Worm (Caenorhabditis elegans) whole organism, L2 larva: ENCODE data around the gene pqn-25.

Source experiments
- C34F6.9 ChIP-seq: fragments of 150-350 bp; optimal IDR thresholded peaks from 2 replicates; lab custom pipeline; 2014; ENCODE audit warnings: missing biosample characterization, missing genetic modification characterization
- F13H6.1 ChIP-seq: sonication (generic microtip); optimal IDR thresholded peaks from 2 replicates; lab custom pipeline; 2016; ENCODE audit warnings: missing genetic modification characterization, missing compliant biosample characterization
- Y55F3AM.14 ChIP-seq: fragments of 200-800 bp; sonication (Bioruptor generic); optimal IDR thresholded peaks from 2 replicates; lab custom pipeline; 2018; ENCODE audit warnings: mild to moderate bottlenecking, missing genetic modification characterization, missing compliant biosample characterization
- alr-1 ChIP-seq: fragments of 150-350 bp; optimal IDR thresholded peaks from 2 replicates; lab custom pipeline; 2014; ENCODE audit warnings: missing biosample characterization, missing genetic modification characterization
- aly-2 ChIP-seq: fragments of 150-350 bp; optimal IDR thresholded peaks from 2 replicates; lab custom pipeline; 2014; ENCODE audit warnings: missing biosample characterization, missing genetic modification characterization
- ama-1 ChIP-seq: fragments of 150-350 bp; optimal IDR thresholded peaks from 2 replicates; lab custom pipeline; 2018; ENCODE audit warnings: inconsistent platforms
- blmp-1 ChIP-seq: sonication (generic microtip); optimal IDR thresholded peaks from 2 replicates; lab custom pipeline; 2017; ENCODE audit warnings: missing genetic modification characterization, mild to moderate bottlenecking, missing compliant biosample characterization, antibody characterized with exemption, moderate library complexity; ENCODE audit not compliant: insufficient read depth
- ceh-16 ChIP-seq: fragments of 150-350 bp; optimal IDR thresholded peaks from 2 replicates; lab custom pipeline; 2014; ENCODE audit warnings: missing biosample characterization, missing genetic modification characterization
- crh-2 ChIP-seq: sonication (generic microtip); optimal IDR thresholded peaks from 2 replicates; lab custom pipeline; 2017; ENCODE audit warnings: missing biosample characterization, missing genetic modification characterization
- dmd-4 ChIP-seq: sonication (generic microtip); optimal IDR thresholded peaks from 2 replicates; lab custom pipeline; 2017; ENCODE audit warnings: missing biosample characterization, missing genetic modification characterization
- egl-27 ChIP-seq: sonication (generic microtip); optimal IDR thresholded peaks from 3 replicates; lab custom pipeline; 2017; ENCODE audit warnings: missing biosample characterization, missing genetic modification reagents, missing genetic modification characterization
- elt-1 ChIP-seq: fragments of 150-350 bp; optimal IDR thresholded peaks from 2 replicates; lab custom pipeline; 2014; ENCODE audit warnings: missing biosample characterization, missing genetic modification characterization
- elt-3 ChIP-seq: sonication (generic microtip); optimal IDR thresholded peaks from 2 replicates; lab custom pipeline; 2017; ENCODE audit warnings: missing biosample characterization, missing genetic modification characterization
- fos-1 ChIP-seq: fragments of 150-350 bp; optimal IDR thresholded peaks from 2 replicates; lab custom pipeline; 2014; ENCODE audit warnings: missing biosample characterization, missing genetic modification characterization
- gmeb-1 ChIP-seq: fragments of 150-350 bp; optimal IDR thresholded peaks from 2 replicates; lab custom pipeline; 2014; ENCODE audit warnings: missing biosample characterization, missing genetic modification characterization
- lin-11 ChIP-seq: fragments of 150-350 bp; sonication (generic microtip); optimal IDR thresholded peaks from 2 replicates; lab custom pipeline; 2014; ENCODE audit warnings: missing biosample characterization, missing genetic modification characterization, inconsistent platforms, mixed read lengths
- lin-13 ChIP-seq: fragments of 150-350 bp; optimal IDR thresholded peaks from 2 replicates; lab custom pipeline; 2014; ENCODE audit warnings: missing biosample characterization, missing genetic modification reagents, missing genetic modification characterization
- lsy-2 ChIP-seq, 2 experiments: fragments of 150-350 bp in 1 of 2; sonication (generic microtip) in 1 of 2; optimal IDR thresholded peaks; 2 replicates each; lab custom pipeline; 2014 to 2017; ENCODE audit warnings: missing biosample characterization in 2 of 2, missing genetic modification characterization in 2 of 2
- mab-5 ChIP-seq: fragments of 150-350 bp; optimal IDR thresholded peaks from 2 replicates; lab custom pipeline; 2014; ENCODE audit warnings: missing biosample characterization, missing genetic modification characterization
- mbf-1 ChIP-seq: sonication (generic microtip); optimal IDR thresholded peaks from 2 replicates; lab custom pipeline; 2017; ENCODE audit warnings: missing biosample characterization, missing genetic modification characterization
- mdl-1 ChIP-seq, 2 experiments: fragments of 150-350 bp in 1 of 2; sonication (generic microtip) in 1 of 2; optimal IDR thresholded peaks; 2 replicates each; lab custom pipeline; 2017; ENCODE audit warnings: missing biosample characterization in 2 of 2, missing genetic modification characterization in 2 of 2
- nhr-10 ChIP-seq: sonication (generic microtip); optimal IDR thresholded peaks from 2 replicates; lab custom pipeline; 2017; ENCODE audit warnings: missing biosample characterization, missing genetic modification characterization
- nhr-11 ChIP-seq: fragments of 150-350 bp; optimal IDR thresholded peaks from 2 replicates; lab custom pipeline; 2014; ENCODE audit warnings: missing biosample characterization, missing genetic modification characterization
- nhr-129 ChIP-seq: fragments of 150-350 bp; optimal IDR thresholded peaks from 2 replicates; lab custom pipeline; 2014; ENCODE audit warnings: missing biosample characterization, missing genetic modification characterization
- nhr-21 ChIP-seq: fragments of 150-350 bp; optimal IDR thresholded peaks from 2 replicates; lab custom pipeline; 2014; ENCODE audit warnings: missing biosample characterization, missing genetic modification characterization
- nhr-23 ChIP-seq: fragments of 150-350 bp; optimal IDR thresholded peaks from 2 replicates; lab custom pipeline; 2014; ENCODE audit warnings: missing biosample characterization, missing genetic modification reagents, missing genetic modification characterization
- nhr-237 ChIP-seq: fragments of 150-350 bp; optimal IDR thresholded peaks from 2 replicates; lab custom pipeline; 2014; ENCODE audit warnings: missing biosample characterization, missing genetic modification characterization
- nhr-25 ChIP-seq: fragments of 150-350 bp; sonication (generic microtip); optimal IDR thresholded peaks from 3 replicates; lab custom pipeline; 2014; ENCODE audit warnings: missing biosample characterization, missing genetic modification characterization
- nhr-6 ChIP-seq: fragments of 150-350 bp; optimal IDR thresholded peaks from 2 replicates; lab custom pipeline; 2014; ENCODE audit warnings: missing biosample characterization, missing genetic modification characterization
- peb-1 ChIP-seq: fragments of 150-350 bp; optimal IDR thresholded peaks from 2 replicates; lab custom pipeline; 2014; ENCODE audit warnings: missing biosample characterization, missing genetic modification characterization
- sem-4 ChIP-seq: fragments of 150-350 bp; optimal IDR thresholded peaks from 2 replicates; lab custom pipeline; 2014; ENCODE audit warnings: missing biosample characterization, missing genetic modification reagents, missing genetic modification characterization
- sma-3 ChIP-seq: sonication (generic microtip); optimal IDR thresholded peaks from 2 replicates; lab custom pipeline; 2016; ENCODE audit warnings: missing genetic modification reagents, missing genetic modification characterization, missing compliant biosample characterization
- sma-9 ChIP-seq, 2 experiments: fragments of 150-350 bp in 1 of 2; sonication (generic microtip) in 1 of 2; optimal IDR thresholded peaks; 2 replicates each; lab custom pipeline; 2014 to 2016; ENCODE audit warnings: missing genetic modification characterization in 2 of 2, mild to moderate bottlenecking in 1 of 2, missing biosample characterization in 1 of 2, missing compliant biosample characterization in 1 of 2, missing genetic modification reagents in 1 of 2, moderate library complexity in 1 of 2
- snpc-4 ChIP-seq: fragments of 150-350 bp; optimal IDR thresholded peaks from 2 replicates; lab custom pipeline; 2014; ENCODE audit warnings: missing biosample characterization, missing genetic modification characterization
- unc-39 ChIP-seq: fragments of 150-350 bp; optimal IDR thresholded peaks from 2 replicates; lab custom pipeline; 2014; ENCODE audit warnings: missing biosample characterization, missing genetic modification characterization
- unc-55 ChIP-seq: fragments of 150-350 bp; sonication (generic microtip); optimal IDR thresholded peaks from 3 replicates; lab custom pipeline; 2014; ENCODE audit warnings: missing biosample characterization, missing genetic modification reagents, missing genetic modification characterization
- unc-62 ChIP-seq: fragments of 150-350 bp; optimal IDR thresholded peaks from 2 replicates; lab custom pipeline; 2014; ENCODE audit warnings: missing biosample characterization, missing genetic modification reagents, missing genetic modification characterization
- zag-1 ChIP-seq: fragments of 150-350 bp; optimal IDR thresholded peaks from 2 replicates; lab custom pipeline; 2014; ENCODE audit warnings: missing biosample characterization, missing genetic modification characterization
- ztf-11 ChIP-seq: sonication (generic microtip); optimal IDR thresholded peaks from 2 replicates; lab custom pipeline; 2017; ENCODE audit warnings: missing biosample characterization, missing genetic modification characterization
- ztf-4 ChIP-seq: fragments of 150-350 bp; optimal IDR thresholded peaks from 2 replicates; lab custom pipeline; 2014; ENCODE audit warnings: missing biosample characterization, missing genetic modification characterization

The pqn-25 gene

DNA sequence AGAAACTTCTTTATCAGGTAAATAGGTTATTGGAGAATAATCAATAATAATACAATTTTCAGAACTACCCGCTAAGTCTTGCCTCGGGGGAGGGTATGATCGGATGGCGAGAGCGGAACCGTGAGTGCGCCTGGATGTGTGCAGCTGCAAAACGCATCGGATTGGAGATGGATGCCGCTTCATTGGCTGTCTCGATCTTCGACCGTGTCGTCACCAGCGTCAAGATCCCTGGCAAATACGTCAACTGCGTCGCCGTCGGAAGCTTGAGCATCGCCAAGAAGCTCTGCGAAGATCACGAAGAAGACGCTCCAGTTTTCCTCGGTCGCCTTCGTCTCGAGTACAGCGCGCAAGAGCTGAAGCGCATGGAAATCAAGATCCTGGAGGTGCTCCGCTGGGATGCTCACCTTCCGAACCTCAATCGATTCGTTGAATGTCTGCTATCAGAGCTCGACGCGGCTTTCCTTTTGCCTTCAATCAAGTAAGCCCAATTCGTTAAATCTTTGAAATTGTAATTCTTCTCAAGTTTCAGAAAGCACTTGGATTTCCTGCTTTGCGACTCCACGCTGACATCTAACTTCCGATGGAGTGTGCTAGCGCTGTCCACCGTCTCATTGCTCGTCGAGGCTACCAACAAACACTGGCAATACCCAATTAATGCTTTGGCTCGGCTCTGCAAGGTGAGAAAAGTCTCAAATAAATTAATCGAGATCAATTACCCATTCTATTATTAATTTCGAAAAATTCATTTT, 7.5 kb downstream of the pqn-25 start:
- TF ChIP-seq F13H6.1 = no peak
- peak in 1 of 2 experiments; percentile 5 for TF ChIP-seq lsy-2 (tag; optimal IDR thresholded peaks at IDR 0.05; lab: Kevin White, UChicago)
- TF ChIP-seq peb-1 (tag; lab: Kevin White, UChicago) = no peak
- TF ChIP-seq lin-11 (tag; lab: Kevin White, UChicago) = no peak
- TF ChIP-seq nhr-21 (tag; lab: Kevin White, UChicago) = no peak

DNA sequence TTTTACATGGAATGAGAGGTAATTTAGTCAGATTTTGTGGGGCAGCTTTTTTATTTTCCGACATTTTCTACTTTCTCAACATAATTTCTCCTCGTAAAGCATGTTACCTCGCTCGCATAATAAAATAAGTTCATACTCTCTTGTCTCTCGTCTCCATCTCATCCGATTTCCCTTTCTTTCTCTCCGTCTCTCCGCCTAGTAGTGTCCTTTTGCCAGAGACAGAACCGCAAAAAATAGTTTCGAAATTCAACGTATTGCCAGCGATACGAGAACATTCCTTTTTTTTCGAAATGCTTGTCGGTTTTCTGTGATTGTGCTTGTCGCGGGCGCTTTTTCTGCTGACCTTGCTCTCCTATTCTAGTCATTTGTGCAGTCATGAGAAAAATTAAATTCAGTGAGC, 8.2 kb downstream of the pqn-25 start:
- TF ChIP-seq blmp-1 (tag; lab: Kevin White, UChicago) (peak; percentile 50), ztf-4 (tag; lab: Kevin White, UChicago) (peak; percentile 87), nhr-21 (tag; lab: Kevin White, UChicago) (peak; percentile 55), snpc-4 (tag; lab: Kevin White, UChicago) (peak; percentile 16), gmeb-1 (tag; lab: Kevin White, UChicago) (peak; percentile 51), lsy-2 (tag; optimal IDR thresholded peaks at IDR 0.05; lab: Kevin White, UChicago) (peak; percentile 19 to 53), sma-3 (GFP tag; lab: Kevin White, UChicago) (peak; percentile 6), nhr-25 (tag; lab: Kevin White, UChicago) (peak; percentile 18), egl-27 (peak; percentile 3), aly-2 (tag; lab: Kevin White, UChicago) (no peak), C34F6.9 (tag; lab: Kevin White, UChicago) (peak; percentile 96), crh-2 (tag; lab: Kevin White, UChicago) (peak; percentile 79), ztf-11 (no peak), nhr-6 (tag; lab: Kevin White, UChicago) (peak; percentile 2), unc-55 (peak; percentile 74), nhr-129 (tag; lab: Kevin White, UChicago) (peak; percentile 81), Y55F3AM.14 (GFP tag; lab: Kevin White, UChicago) (peak; percentile 1), nhr-10 (tag; lab: Kevin White, UChicago) (no peak), nhr-237 (tag; lab: Kevin White, UChicago) (no peak), F13H6.1 (peak; percentile 30), ceh-16 (tag; lab: Kevin White, UChicago) (peak; percentile 14), lin-13 (GFP tag; lab: Kevin White, UChicago) (no peak), elt-3 (tag; lab: Kevin White, UChicago) (no peak), ama-1 (lab: Kevin White, UChicago) (peak; percentile 95), fos-1 (peak; percentile 50), peb-1 (tag; lab: Kevin White, UChicago) (no peak), sma-9 (GFP tag; optimal IDR thresholded peaks at IDR 0.05; lab: Kevin White, UChicago) (peak; percentile 80), sma-9 (tag; optimal IDR thresholded peaks at IDR 0.05; lab: Kevin White, UChicago) (no peak)

DNA sequence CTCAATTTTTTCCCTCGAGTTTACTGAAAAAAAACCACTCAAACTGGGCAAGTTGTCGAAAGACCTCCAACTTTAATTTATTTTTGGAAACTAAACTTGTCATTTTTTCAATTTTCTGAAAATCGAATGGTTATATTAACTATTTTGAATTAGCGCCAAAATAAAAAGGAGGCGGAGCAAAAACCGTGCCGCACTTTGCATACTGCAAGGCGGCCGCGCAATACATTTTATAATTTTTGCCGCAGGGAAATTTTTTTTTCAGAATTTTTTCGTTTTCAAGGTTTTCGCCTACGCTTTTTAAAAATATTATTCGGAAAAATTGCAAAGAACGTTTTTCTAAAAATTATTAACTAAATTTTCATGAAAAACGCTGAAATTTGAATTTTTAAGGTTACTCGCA, 8.7 kb downstream of the pqn-25 start:
- TF ChIP-seq lsy-2 (tag; optimal IDR thresholded peaks at IDR 0.05; lab: Kevin White, UChicago) (no peak), gmeb-1 (tag; lab: Kevin White, UChicago) (no peak), alr-1 (tag; lab: Kevin White, UChicago) (no peak), C34F6.9 (tag; lab: Kevin White, UChicago) (no peak), lin-13 (GFP tag; lab: Kevin White, UChicago) (no peak), lin-11 (tag; lab: Kevin White, UChicago) (no peak), Y55F3AM.14 (GFP tag; lab: Kevin White, UChicago) (no peak), ztf-11 (no peak), blmp-1 (tag; lab: Kevin White, UChicago) (no peak), mdl-1 (tag; optimal IDR thresholded peaks at IDR 0.05; lab: Kevin White, UChicago) (no peak), unc-55 (no peak), unc-39 (tag; lab: Kevin White, UChicago) (no peak), nhr-11 (tag; lab: Kevin White, UChicago) (no peak), zag-1 (tag; lab: Kevin White, UChicago) (no peak)

DNA sequence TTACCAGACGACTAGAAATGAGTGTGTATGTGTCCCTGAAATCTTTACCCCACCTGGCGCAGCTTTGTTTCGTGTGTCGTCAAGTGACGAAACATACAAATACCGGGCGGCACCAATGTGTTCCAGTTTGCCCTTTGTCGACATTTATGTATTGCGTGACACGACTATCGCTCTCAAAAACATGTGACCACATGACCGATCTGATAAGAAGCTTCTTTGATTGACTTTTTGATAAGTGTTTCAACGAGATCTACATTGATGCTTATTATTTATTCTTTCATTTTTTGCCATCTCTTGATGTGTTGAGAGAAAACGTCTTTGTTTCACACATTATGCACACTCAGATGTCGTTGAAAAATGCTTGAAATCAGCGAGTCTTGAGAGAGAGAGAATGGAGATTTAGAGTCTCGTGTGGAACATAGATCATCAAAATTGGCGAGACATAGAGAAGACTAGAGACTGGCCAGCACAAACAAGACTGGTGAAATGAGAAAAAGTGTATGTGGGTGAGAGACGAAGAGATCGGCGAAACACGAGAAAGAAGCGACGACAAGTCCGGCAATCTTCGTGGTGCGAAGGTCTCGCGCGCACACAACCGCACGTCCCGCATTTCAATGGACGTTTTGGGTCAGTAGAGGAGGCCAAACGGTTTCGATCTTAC, 9.4 kb downstream of the pqn-25 start:
- peak; percentile 45 for TF ChIP-seq sem-4 (tag; lab: Kevin White, UChicago)
- peak; percentile 74 for TF ChIP-seq nhr-21 (tag; lab: Kevin White, UChicago)
- TF ChIP-seq lin-11 (tag; lab: Kevin White, UChicago) = peak; percentile 9
- TF ChIP-seq Y55F3AM.14 (GFP tag; lab: Kevin White, UChicago) = peak; percentile 61
- TF ChIP-seq sma-9 (GFP tag; optimal IDR thresholded peaks at IDR 0.05; lab: Kevin White, UChicago) = peak; percentile 68
- no peak for TF ChIP-seq sma-9 (tag; optimal IDR thresholded peaks at IDR 0.05; lab: Kevin White, UChicago)
- TF ChIP-seq unc-62 (GFP tag; lab: Kevin White, UChicago) = no peak
- TF ChIP-seq mab-5 = no peak
- peak; percentile 92 for TF ChIP-seq nhr-25 (tag; lab: Kevin White, UChicago)
- peak; percentile 50 for TF ChIP-seq blmp-1 (tag; lab: Kevin White, UChicago)
- TF ChIP-seq F13H6.1 = peak; percentile 35
- no peak for TF ChIP-seq alr-1 (tag; lab: Kevin White, UChicago)
- TF ChIP-seq nhr-237 (tag; lab: Kevin White, UChicago) = no peak
- TF ChIP-seq nhr-23 (tag; lab: Kevin White, UChicago) = no peak
- peak; percentile 33 for TF ChIP-seq zag-1 (tag; lab: Kevin White, UChicago)
- TF ChIP-seq dmd-4 (tag; lab: Kevin White, UChicago) = no peak
- peak; percentile 74 for TF ChIP-seq C34F6.9 (tag; lab: Kevin White, UChicago)
- peak; percentile 13 to 61 for TF ChIP-seq lsy-2 (tag; optimal IDR thresholded peaks at IDR 0.05; lab: Kevin White, UChicago)
- TF ChIP-seq unc-39 (tag; lab: Kevin White, UChicago) = no peak
- no peak for TF ChIP-seq aly-2 (tag; lab: Kevin White, UChicago)
- TF ChIP-seq elt-1 = peak; percentile 71
- TF ChIP-seq mbf-1 (tag; lab: Kevin White, UChicago) = no peak
- peak; percentile 26 for TF ChIP-seq ztf-4 (tag; lab: Kevin White, UChicago)
- peak; percentile 64 for TF ChIP-seq nhr-6 (tag; lab: Kevin White, UChicago)
- TF ChIP-seq ama-1 (lab: Kevin White, UChicago) = peak; percentile 69
